Fruit fly (Drosophila melanogaster) whole organism, wandering third instar larva: ENCODE measurements around the gene CG32075.

Experiments used
- GATAd ChIP-seq: sonication (Bioruptor generic); optimal IDR thresholded peaks from 2 replicates; lab custom pipeline; 2016; ENCODE audit warnings: missing biosample characterization, missing genetic modification characterization
- HLH106 ChIP-seq: fragments of 200-800 bp; optimal IDR thresholded peaks from 3 replicates; lab custom pipeline; 2019; ENCODE audit warnings: missing biosample characterization, mild to moderate bottlenecking, missing genetic modification characterization, moderate library complexity
- Myc ChIP-seq: fragments of >200 bp; optimal IDR thresholded peaks from 2 replicates; lab custom pipeline; 2017
- N ChIP-seq: fragments of >200 bp; optimal IDR thresholded peaks from 2 replicates; lab custom pipeline; 2018; ENCODE audit warnings: missing biosample characterization, missing external identifiers, missing genetic modification characterization
- OdsH ChIP-seq: fragments of 200-800 bp; sonication (Bioruptor generic); optimal IDR thresholded peaks from 2 replicates; lab custom pipeline; 2016; ENCODE audit warnings: missing biosample characterization, mild to moderate bottlenecking, missing genetic modification characterization
- Rel ChIP-seq, 2 experiments: fragments of 200-800 bp; sonication (Bioruptor generic) in 1 of 2; optimal IDR thresholded peaks; 2 replicates in 1 of 2; 3 replicates in 1 of 2; lab custom pipeline; 2016 to 2019; ENCODE audit warnings: mild to moderate bottlenecking in 2 of 2, missing biosample characterization in 2 of 2, missing genetic modification characterization in 2 of 2, moderate library complexity in 1 of 2
- dmrt93B ChIP-seq: fragments of 200-800 bp; sonication (Bioruptor generic); optimal IDR thresholded peaks from 2 replicates; lab custom pipeline; 2018; ENCODE audit warnings: missing biosample characterization, mild to moderate bottlenecking, missing genetic modification characterization
- h ChIP-seq: fragments of 200-800 bp; sonication (Bioruptor generic); optimal IDR thresholded peaks from 3 replicates; lab custom pipeline; 2016; ENCODE audit warnings: missing biosample characterization, mild to moderate bottlenecking, missing genetic modification characterization
- rgr ChIP-seq: fragments of 200-800 bp; sonication (Bioruptor generic); optimal IDR thresholded peaks from 3 replicates; lab custom pipeline; 2016; ENCODE audit warnings: missing biosample characterization, mild to moderate bottlenecking, missing genetic modification characterization
- usp ChIP-seq: fragments of >200 bp; optimal IDR thresholded peaks from 2 replicates; lab custom pipeline; 2017; ENCODE audit warnings: missing biosample characterization, missing genetic modification characterization
- woc ChIP-seq: sonication (Bioruptor generic); optimal IDR thresholded peaks from 2 replicates; lab custom pipeline; 2016; ENCODE audit warnings: missing biosample characterization, mild to moderate bottlenecking, missing genetic modification characterization

DNA sequence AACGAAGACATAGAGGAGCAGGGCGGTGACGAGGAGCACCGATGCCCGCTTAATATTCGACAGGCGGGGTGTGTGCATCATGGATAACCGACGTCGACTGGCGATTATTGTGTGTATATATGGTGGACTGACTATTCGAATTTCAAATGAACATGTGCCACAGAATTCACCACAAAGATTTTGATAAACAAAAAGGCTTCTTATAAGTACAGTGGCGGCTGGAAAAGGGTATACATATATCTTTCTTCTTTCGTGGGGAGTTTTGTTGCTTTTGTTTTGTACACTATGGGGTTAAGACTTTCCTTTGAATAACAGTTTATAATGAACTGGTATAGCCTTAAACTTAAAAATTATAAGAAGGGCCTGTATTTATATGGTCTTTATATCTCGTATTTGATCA is 5.0 kb upstream of the CG32075 start, which contains the start of gene CG6310:
- TF ChIP-seq OdsH (GFP tag; lab: Kevin White, UChicago): no peak
- no peak for TF ChIP-seq GATAd (GFP tag; lab: Kevin White, UChicago)
- no peak for TF ChIP-seq Myc (lab: Kevin White, UChicago)
- TF ChIP-seq dmrt93B (GFP tag; lab: Kevin White, UChicago): no peak
- no peak for TF ChIP-seq h (GFP tag; lab: Kevin White, UChicago)
- no peak for TF ChIP-seq rgr (GFP tag; lab: Kevin White, UChicago)
- TF ChIP-seq HLH106 (tag; lab: Kevin White, UChicago): no peak
- no peak for TF ChIP-seq N (GFP tag; lab: Kevin White, UChicago)
- no peak for TF ChIP-seq usp (GFP tag; lab: Kevin White, UChicago)
- TF ChIP-seq Rel (GFP tag; optimal IDR thresholded peaks at IDR 0.05; lab: Kevin White, UChicago): no peak
- no peak for TF ChIP-seq Rel (tag; optimal IDR thresholded peaks at IDR 0.05; lab: Kevin White, UChicago)
- no peak for TF ChIP-seq woc
